Worm (Caenorhabditis elegans): ENCODE data around the gene ubc-24.

The ubc-24 gene

ce11 chrII:8370194-8370593 lies 35.2 kb upstream of the ubc-24 start:
- TF ChIP-seq F13H6.1 (tag; optimal IDR thresholded peaks at IDR 0.05) (no peak), ceh-16 (tag; optimal IDR thresholded peaks at IDR 0.05) (no peak), unc-39 (tag; optimal IDR thresholded peaks at IDR 0.05) (no peak), nhr-129 (tag; optimal IDR thresholded peaks at IDR 0.05) (no peak), C34F6.9 (tag; optimal IDR thresholded peaks at IDR 0.05) (no peak), unc-62 (GFP tag; optimal IDR thresholded peaks at IDR 0.05) (no peak), mbf-1 (tag; optimal IDR thresholded peaks at IDR 0.05) (no peak), elt-3 (tag; optimal IDR thresholded peaks at IDR 0.05) (no peak), lsy-2 (tag; optimal IDR thresholded peaks at IDR 0.05) (no peak), mab-5 (tag; optimal IDR thresholded peaks at IDR 0.05) (no peak), peb-1 (tag; optimal IDR thresholded peaks at IDR 0.05) (no peak), lin-13 (GFP tag; optimal IDR thresholded peaks at IDR 0.05) (no peak), snpc-4 (tag; optimal IDR thresholded peaks at IDR 0.05) (no peak), ztf-1 (GFP tag; conservative IDR thresholded peaks at IDR 0.05) (no peak), aly-2 (tag; optimal IDR thresholded peaks at IDR 0.05) (no peak), blmp-1 (tag; optimal IDR thresholded peaks at IDR 0.05; ENCODE audit: insufficient read depth) (no peak), R02D3.7 (tag; optimal IDR thresholded peaks at IDR 0.05) (no peak), alr-1 (tag; optimal IDR thresholded peaks at IDR 0.05) (no peak), sem-4 (tag; optimal IDR thresholded peaks at IDR 0.05) (no peak), nhr-11 (tag; optimal IDR thresholded peaks at IDR 0.05) (no peak)

- TF ChIP-seq blmp-1 (tag; optimal IDR thresholded peaks at IDR 0.05; ENCODE audit: insufficient read depth): no peak
- no peak for TF ChIP-seq nhr-10 (tag; optimal IDR thresholded peaks at IDR 0.05)
- no peak for TF ChIP-seq sma-9 (GFP tag; optimal IDR thresholded peaks at IDR 0.05)
- no peak for TF ChIP-seq sma-9 (tag; optimal IDR thresholded peaks at IDR 0.05)
- TF ChIP-seq R02D3.7 (tag; optimal IDR thresholded peaks at IDR 0.05): no peak
- TF ChIP-seq skn-1 (tag; optimal IDR thresholded peaks at IDR 0.05): no peak
- TF ChIP-seq nhr-11 (tag; optimal IDR thresholded peaks at IDR 0.05): no peak
- no peak for TF ChIP-seq elt-3 (tag; optimal IDR thresholded peaks at IDR 0.05)
- TF ChIP-seq dmd-4 (tag; optimal IDR thresholded peaks at IDR 0.05): no peak
- no peak for TF ChIP-seq ZK546.5 (tag; optimal IDR thresholded peaks at IDR 0.05)
- TF ChIP-seq alr-1 (tag; optimal IDR thresholded peaks at IDR 0.05): no peak
- no peak for TF ChIP-seq F13H6.1 (tag; optimal IDR thresholded peaks at IDR 0.05)
- no peak for TF ChIP-seq gmeb-1 (tag; optimal IDR thresholded peaks at IDR 0.05)
- no peak for TF ChIP-seq nhr-12 (tag; optimal IDR thresholded peaks at IDR 0.05)
- TF ChIP-seq unc-39 (tag; optimal IDR thresholded peaks at IDR 0.05): no peak
- TF ChIP-seq nhr-25 (tag; optimal IDR thresholded peaks at IDR 0.05): no peak
- no peak for TF ChIP-seq elt-1 (tag; optimal IDR thresholded peaks at IDR 0.05)
- no peak for TF ChIP-seq nhr-6 (tag; optimal IDR thresholded peaks at IDR 0.05)
Observed at ce11 chrII:8377722-8378121, 27.7 kb upstream of the ubc-24 start.

ce11 chrII:8380188-8380587 lies 25.2 kb upstream of the ubc-24 start:
- TF ChIP-seq ama-1 (optimal IDR thresholded peaks at IDR 0.05): no peak
- peak; percentile 77 for TF ChIP-seq blmp-1 (tag; optimal IDR thresholded peaks at IDR 0.05; ENCODE audit: insufficient read depth)

ce11 chrII:8381197-8381596 lies 24.2 kb upstream of the ubc-24 start, which contains the start of gene F49E12.12:
Gene F49E12.12, plus strand, starts transcription at chrII:8381497.
- TF ChIP-seq aly-2 (tag; optimal IDR thresholded peaks at IDR 0.05) (no peak), ztf-11 (tag; optimal IDR thresholded peaks at IDR 0.05) (no peak), elt-3 (tag; optimal IDR thresholded peaks at IDR 0.05) (no peak), C34F6.9 (tag; optimal IDR thresholded peaks at IDR 0.05) (no peak)

ce11 chrII:8382880-8383279 lies 22.5 kb upstream of the ubc-24 start:
- TF ChIP-seq lin-39 (tag; optimal IDR thresholded peaks at IDR 0.05): no peak
- no peak for TF ChIP-seq nhr-6 (tag; optimal IDR thresholded peaks at IDR 0.05)
- no peak for TF ChIP-seq ztf-4 (tag; optimal IDR thresholded peaks at IDR 0.05)
- no peak for TF ChIP-seq elt-1 (tag; optimal IDR thresholded peaks at IDR 0.05)
- TF ChIP-seq sma-3 (GFP tag; optimal IDR thresholded peaks at IDR 0.05): peak; percentile 38
- no peak for TF ChIP-seq peb-1 (tag; optimal IDR thresholded peaks at IDR 0.05)
- no peak for TF ChIP-seq unc-55 (GFP tag; optimal IDR thresholded peaks at IDR 0.05)
- no peak for TF ChIP-seq ztf-11 (tag; optimal IDR thresholded peaks at IDR 0.05)
- TF ChIP-seq alr-1 (tag; optimal IDR thresholded peaks at IDR 0.05): no peak
- TF ChIP-seq skn-1 (tag; optimal IDR thresholded peaks at IDR 0.05): peak; percentile 84
- no peak for TF ChIP-seq elt-3 (tag; optimal IDR thresholded peaks at IDR 0.05)
- TF ChIP-seq ama-1 (optimal IDR thresholded peaks at IDR 0.05): no peak
- TF ChIP-seq crh-2 (tag; optimal IDR thresholded peaks at IDR 0.05): peak; percentile 90
- peak in 1 of 2 experiments; percentile 37 for TF ChIP-seq mdl-1 (tag; optimal IDR thresholded peaks at IDR 0.05)
- TF ChIP-seq mbf-1 (tag; optimal IDR thresholded peaks at IDR 0.05): no peak
- peak in 1 of 2 experiments; percentile 39 for TF ChIP-seq lsy-2 (tag; optimal IDR thresholded peaks at IDR 0.05)
- no peak for TF ChIP-seq nhr-12 (tag; optimal IDR thresholded peaks at IDR 0.05)
- TF ChIP-seq fos-1 (tag; optimal IDR thresholded peaks at IDR 0.05): peak; percentile 85
- TF ChIP-seq nhr-21 (tag; optimal IDR thresholded peaks at IDR 0.05): peak; percentile 8
- TF ChIP-seq ZK546.5 (tag; optimal IDR thresholded peaks at IDR 0.05): no peak
- TF ChIP-seq sem-4 (tag; optimal IDR thresholded peaks at IDR 0.05): no peak
- no peak for TF ChIP-seq blmp-1 (tag; optimal IDR thresholded peaks at IDR 0.05; ENCODE audit: insufficient read depth)
- TF ChIP-seq R02D3.7 (tag; optimal IDR thresholded peaks at IDR 0.05): no peak
- TF ChIP-seq unc-39 (tag; optimal IDR thresholded peaks at IDR 0.05): no peak
- TF ChIP-seq nhr-10 (tag; optimal IDR thresholded peaks at IDR 0.05): no peak
- TF ChIP-seq gmeb-1 (tag; optimal IDR thresholded peaks at IDR 0.05): peak; percentile 1
- TF ChIP-seq sma-9 (GFP tag; optimal IDR thresholded peaks at IDR 0.05): peak; percentile 94
- TF ChIP-seq sma-9 (tag; optimal IDR thresholded peaks at IDR 0.05): no peak
- no peak for TF ChIP-seq aly-2 (tag; optimal IDR thresholded peaks at IDR 0.05)
- no peak for TF ChIP-seq nhr-11 (tag; optimal IDR thresholded peaks at IDR 0.05)
- TF ChIP-seq F13H6.1 (tag; optimal IDR thresholded peaks at IDR 0.05): peak; percentile 70
- no peak for TF ChIP-seq mab-5 (tag; optimal IDR thresholded peaks at IDR 0.05)
- TF ChIP-seq unc-62 (GFP tag; optimal IDR thresholded peaks at IDR 0.05): no peak

Measured in whole organism, L2 larva.